Fruit fly (Drosophila melanogaster): ENCODE results near the gene Srg2.

DNA sequence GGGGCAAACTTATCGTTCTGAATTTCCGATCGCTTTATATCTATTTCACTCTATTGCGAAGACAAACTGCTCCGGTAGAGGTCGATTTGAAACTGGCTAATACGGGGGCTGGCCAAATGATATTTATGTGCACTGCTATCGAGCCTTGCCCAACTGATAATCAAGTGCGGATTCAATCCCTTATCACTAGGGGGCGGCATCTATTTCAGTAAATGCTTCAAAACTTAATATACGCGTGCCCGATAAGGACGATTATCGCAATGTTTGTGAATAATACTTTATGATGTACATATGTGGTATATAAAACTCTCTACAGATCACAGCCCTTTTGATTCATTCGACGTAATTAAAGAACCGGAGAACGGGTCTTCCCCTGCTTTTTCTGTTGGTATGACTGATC is at the start of gene Srg2:
- no peak for TF ChIP-seq CG9139 (GFP tag; optimal IDR thresholded peaks at IDR 0.05)
- TF ChIP-seq CG31627 (GFP tag; optimal IDR thresholded peaks at IDR 0.05), result no peak
- no peak for TF ChIP-seq Ets96B (tag; optimal IDR thresholded peaks at IDR 0.05)
- no peak for TF ChIP-seq CG6163 (GFP tag; IDR thresholded peaks at IDR 0.05)
- no peak for TF ChIP-seq esn (GFP tag; optimal IDR thresholded peaks at IDR 0.05)
- no peak for TF ChIP-seq Lpt (GFP tag; optimal IDR thresholded peaks at IDR 0.05)
- TF ChIP-seq CG6808 (GFP tag; optimal IDR thresholded peaks at IDR 0.05), result no peak
- no peak for TF ChIP-seq OdsH (GFP tag; optimal IDR thresholded peaks at IDR 0.05)
- TF ChIP-seq Blimp-1 (GFP tag; optimal IDR thresholded peaks at IDR 0.05), result no peak
- TF ChIP-seq eg (GFP tag; IDR thresholded peaks at IDR 0.05), result no peak
